Fruit fly (Drosophila melanogaster) whole organism, embryonic: ENCODE data around the gene NdufA3.

Experiments used
- Ada2b ChIP-seq: fragments of 200-800 bp; sonication (Bioruptor generic); IDR thresholded peaks from 2 replicates; pipeline ENCODE4 v1.3.6; 2022; ENCODE audit warnings: missing biosample characterization, missing genetic modification characterization
- CG11504 ChIP-seq: fragments of 200-800 bp; sonication (Bioruptor generic); optimal IDR thresholded peaks from 3 replicates; lab custom pipeline; 2019; ENCODE audit warnings: missing biosample characterization, mild to moderate bottlenecking, missing genetic modification characterization, moderate library complexity
- CG12155 ChIP-seq: fragments of 200-800 bp; sonication (Bioruptor generic); optimal IDR thresholded peaks from 3 replicates; lab custom pipeline; 2016; ENCODE audit warnings: missing biosample characterization, missing genetic modification characterization
- CG15479 ChIP-seq: fragments of 200-800 bp; sonication (Bioruptor generic); optimal IDR thresholded peaks from 3 replicates; lab custom pipeline; 2019; ENCODE audit warnings: missing biosample characterization, mild to moderate bottlenecking, missing genetic modification characterization, moderate library complexity
- CG1603 ChIP-seq: fragments of 200-800 bp; sonication (Bioruptor generic); optimal IDR thresholded peaks from 2 replicates; lab custom pipeline; 2019; ENCODE audit warnings: missing biosample characterization, mild to moderate bottlenecking, missing genetic modification characterization, moderate library complexity
- CG17186 ChIP-seq: fragments of 200-800 bp; sonication (Bioruptor generic); optimal IDR thresholded peaks from 3 replicates; lab custom pipeline; 2017; ENCODE audit warnings: missing biosample characterization, missing genetic modification reagents, missing genetic modification characterization
- CG17361 ChIP-seq: fragments of 200-800 bp; sonication (Bioruptor generic); IDR thresholded peaks from 3 replicates; pipeline ENCODE4 v1.3.6; 2022; ENCODE audit warnings: missing biosample characterization, missing genetic modification characterization
- CG17612 ChIP-seq: fragments of 200-800 bp; sonication (Bioruptor generic); IDR thresholded peaks from 2 replicates; pipeline ENCODE4 v1.3.6; 2022; ENCODE audit warnings: missing biosample characterization, missing genetic modification characterization
- CG2116 ChIP-seq: fragments of 200-800 bp; sonication (Bioruptor generic); optimal IDR thresholded peaks from 3 replicates; lab custom pipeline; 2018; ENCODE audit warnings: missing biosample characterization, mild to moderate bottlenecking, missing genetic modification characterization
- CG43689 ChIP-seq: fragments of 200-800 bp; sonication (Bioruptor generic); IDR thresholded peaks from 2 replicates; pipeline ENCODE4 v1.3.6; 2022; ENCODE audit warnings: missing biosample characterization, missing genetic modification characterization
- CG6765 ChIP-seq: fragments of 200-800 bp; sonication (Bioruptor generic); optimal IDR thresholded peaks from 3 replicates; lab custom pipeline; 2017; ENCODE audit warnings: missing biosample characterization, mild to moderate bottlenecking, missing genetic modification characterization
- CG9437 ChIP-seq: fragments of 200-800 bp; sonication (Bioruptor generic); optimal IDR thresholded peaks from 2 replicates; lab custom pipeline; 2018; ENCODE audit warnings: missing biosample characterization, mild to moderate bottlenecking, missing genetic modification characterization
- CG9727 ChIP-seq: fragments of 200-800 bp; sonication (Bioruptor generic); optimal IDR thresholded peaks from 3 replicates; lab custom pipeline; 2017; ENCODE audit warnings: missing biosample characterization, mild to moderate bottlenecking, missing genetic modification characterization
- Dll ChIP-seq: fragments of 200-800 bp; sonication (Bioruptor generic); IDR thresholded peaks from 4 replicates; pipeline ENCODE4 v1.3.6; 2022; ENCODE audit warnings: missing biosample characterization, missing genetic modification characterization; ENCODE audit not compliant: partially characterized antibody
- Elba2 ChIP-seq: fragments of 200-800 bp; sonication (Bioruptor generic); optimal IDR thresholded peaks from 3 replicates; lab custom pipeline; 2016; ENCODE audit warnings: missing biosample characterization, missing genetic modification characterization
- GATAe ChIP-seq: fragments of 200-800 bp; sonication (Bioruptor generic); conservative IDR thresholded peaks from 2 replicates; pipeline ENCODE4 v1.3.6; 2022; ENCODE audit warnings: missing biosample characterization, missing genetic modification characterization
- HLH4C ChIP-seq: fragments of 200-800 bp; sonication (Bioruptor generic); IDR thresholded peaks from 3 replicates; pipeline ENCODE4 v1.3.6; 2022; ENCODE audit warnings: missing biosample characterization, missing genetic modification characterization; ENCODE audit not compliant: partially characterized antibody
- HmgZ ChIP-seq: fragments of 200-800 bp; sonication (Bioruptor generic); optimal IDR thresholded peaks from 2 replicates; lab custom pipeline; 2018; ENCODE audit warnings: missing biosample characterization, mild to moderate bottlenecking, missing genetic modification characterization
- Med ChIP-seq: fragments of 200-800 bp; sonication (Bioruptor generic); peaks from one replicate; lab custom pipeline; 2016; ENCODE audit warnings: missing biosample characterization, missing genetic modification characterization, mild to moderate bottlenecking, inconsistent platforms, moderate library complexity
- Nf-YB ChIP-seq: fragments of 200-800 bp; sonication (Bioruptor generic); optimal IDR thresholded peaks from 3 replicates; lab custom pipeline; 2019; ENCODE audit warnings: missing biosample characterization, mild to moderate bottlenecking, missing genetic modification characterization, moderate library complexity
- Oaz ChIP-seq: fragments of 200-800 bp; sonication (Bioruptor generic); IDR thresholded peaks from 2 replicates; pipeline ENCODE4 v1.3.6; 2022; ENCODE audit warnings: missing biosample characterization, missing genetic modification characterization
- Spps ChIP-seq: fragments of 200-800 bp; sonication (Bioruptor generic); optimal IDR thresholded peaks from 2 replicates; lab custom pipeline; 2018; ENCODE audit warnings: missing biosample characterization, mild to moderate bottlenecking, missing genetic modification characterization
- Sry-β ChIP-seq: fragments of 200-800 bp; sonication (Bioruptor generic); optimal IDR thresholded peaks from 2 replicates; lab custom pipeline; 2018; ENCODE audit warnings: missing biosample characterization, mild to moderate bottlenecking, missing genetic modification characterization, moderate library complexity
- YL-1 ChIP-seq: fragments of 200-800 bp; sonication (Bioruptor generic); optimal IDR thresholded peaks from 3 replicates; lab custom pipeline; 2017; ENCODE audit warnings: missing biosample characterization, mild to moderate bottlenecking, missing genetic modification characterization
- bigmax ChIP-seq: fragments of 200-800 bp; sonication (Bioruptor generic); optimal IDR thresholded peaks from 2 replicates; lab custom pipeline; 2018; ENCODE audit warnings: missing biosample characterization, mild to moderate bottlenecking, missing genetic modification characterization
- cg ChIP-seq: fragments of 200-800 bp; sonication (Bioruptor generic); optimal IDR thresholded peaks from 3 replicates; lab custom pipeline; 2019; ENCODE audit warnings: missing biosample characterization, mild to moderate bottlenecking, missing genetic modification characterization, moderate library complexity
- crol ChIP-seq: fragments of 200-800 bp; sonication (Bioruptor generic); IDR thresholded peaks from 2 replicates; pipeline ENCODE4 v1.3.6; 2022; ENCODE audit warnings: missing biosample characterization, missing genetic modification characterization
- danr ChIP-seq: fragments of 200-800 bp; sonication (Bioruptor generic); IDR thresholded peaks from 2 replicates; pipeline ENCODE4 v1.3.6; 2022; ENCODE audit warnings: missing biosample characterization, missing genetic modification characterization
- en ChIP-seq: fragments of 200-800 bp; sonication (Bioruptor generic); optimal IDR thresholded peaks from 2 replicates; lab custom pipeline; 2016; ENCODE audit warnings: missing biosample characterization, missing genetic modification characterization
- ewg ChIP-seq: fragments of 200-800 bp; sonication (Bioruptor generic); optimal IDR thresholded peaks from 3 replicates; lab custom pipeline; 2017; ENCODE audit warnings: mild to moderate bottlenecking, missing biosample characterization, missing genetic modification reagents, missing genetic modification characterization
- gcm ChIP-seq: fragments of 200-800 bp; sonication (Bioruptor generic); optimal IDR thresholded peaks from 2 replicates; lab custom pipeline; 2019; ENCODE audit warnings: missing biosample characterization, mild to moderate bottlenecking, missing genetic modification characterization, moderate library complexity
- insv ChIP-seq, 2 experiments: fragments of 200-800 bp; sonication (Bioruptor generic); optimal IDR thresholded peaks; 3 replicates each; lab custom pipeline; 2016 to 2018; ENCODE audit warnings: missing biosample characterization in 2 of 2, missing genetic modification characterization in 2 of 2
- ken ChIP-seq: fragments of 200-800 bp; sonication (Bioruptor generic); IDR thresholded peaks from 3 replicates; pipeline ENCODE4 v1.3.6; 2022; ENCODE audit warnings: missing biosample characterization, missing genetic modification characterization
- nerfin-1 ChIP-seq: fragments of 200-800 bp; sonication (Bioruptor generic); optimal IDR thresholded peaks from 3 replicates; lab custom pipeline; 2019; ENCODE audit warnings: missing biosample characterization, mild to moderate bottlenecking, missing genetic modification characterization, moderate library complexity
- phol ChIP-seq: fragments of 200-800 bp; sonication (Bioruptor generic); optimal IDR thresholded peaks from 3 replicates; lab custom pipeline; 2018; ENCODE audit warnings: missing biosample characterization, mild to moderate bottlenecking, missing genetic modification characterization, moderate library complexity
- prd ChIP-seq, 3 experiments: fragments of >200 bp in 2 of 3; fragments of 200-800 bp in 1 of 3; sonication (Bioruptor generic) in 1 of 3; optimal IDR thresholded peaks in 2 of 3; IDR thresholded peaks in 1 of 3; 2 replicates in 2 of 3; 3 replicates in 1 of 3; pipeline versions ENCODE4 v1.3.6 to Lab custom; 2017 to 2022; ENCODE audit warnings: missing biosample characterization in 1 of 3, missing genetic modification characterization in 1 of 3
- psq ChIP-seq: fragments of 200-800 bp; sonication (Bioruptor generic); optimal IDR thresholded peaks from 2 replicates; lab custom pipeline; 2017; ENCODE audit warnings: missing biosample characterization, missing genetic modification characterization
- row ChIP-seq: fragments of 200-800 bp; sonication (Bioruptor generic); IDR thresholded peaks from 3 replicates; pipeline ENCODE4 v1.3.6; 2022; ENCODE audit warnings: missing biosample characterization, missing genetic modification characterization
- sens ChIP-seq: fragments of 200-800 bp; sonication (Bioruptor generic); peaks from one replicate; lab custom pipeline; 2016; ENCODE audit warnings: missing biosample characterization, missing genetic modification characterization
- stwl ChIP-seq: fragments of 200-800 bp; sonication (Bioruptor generic); optimal IDR thresholded peaks from 3 replicates; lab custom pipeline; 2018; ENCODE audit warnings: missing biosample characterization, mild to moderate bottlenecking, missing genetic modification characterization, moderate library complexity
- tio ChIP-seq: fragments of 200-800 bp; sonication (Bioruptor generic); optimal IDR thresholded peaks from 2 replicates; lab custom pipeline; 2017; ENCODE audit warnings: missing biosample characterization, missing genetic modification characterization, inconsistent platforms
- tup ChIP-seq: fragments of 200-800 bp; sonication (Bioruptor generic); optimal IDR thresholded peaks from 2 replicates; lab custom pipeline; 2016; ENCODE audit warnings: missing biosample characterization, mild to moderate bottlenecking, missing genetic modification characterization, moderate library complexity
- wek ChIP-seq: fragments of 200-800 bp; sonication (Bioruptor generic); optimal IDR thresholded peaks from 3 replicates; lab custom pipeline; 2018; ENCODE audit warnings: missing biosample characterization, mild to moderate bottlenecking, missing genetic modification characterization, moderate library complexity
- zfh1 ChIP-seq: fragments of 200-800 bp; sonication (Bioruptor generic); IDR thresholded peaks from 3 replicates; pipeline ENCODE4 v1.3.6; 2022; ENCODE audit warnings: missing biosample characterization, missing genetic modification characterization

NdufA3 gene

DNA sequence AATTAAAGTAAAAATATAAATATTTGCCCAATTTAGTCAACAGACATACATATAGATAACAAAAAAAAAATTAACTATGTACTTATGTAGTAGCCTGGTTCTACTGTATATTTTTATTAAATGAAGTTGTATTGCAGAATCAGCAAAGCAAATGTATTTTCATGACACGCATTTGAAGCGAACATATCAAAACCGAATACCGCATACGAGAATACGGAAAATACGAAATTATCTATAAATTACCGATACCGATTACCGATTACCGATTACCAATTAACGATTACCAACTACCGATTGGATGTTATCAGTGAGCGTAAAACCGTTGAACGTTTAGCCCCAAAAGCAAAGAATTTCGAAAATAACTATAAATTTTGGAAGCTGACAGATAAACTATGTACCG is 27.6 kb upstream of the NdufA3 start (continued):
- TF ChIP-seq CG12155 (no peak), stwl (tag; lab: Kevin White, UChicago) (peak; percentile 66), YL-1 (no peak), CG2116 (no peak), wek (GFP tag; lab: Kevin White, UChicago) (peak; percentile 69), phol (tag; lab: Kevin White, UChicago) (peak; percentile 15), tio (no peak), Dll (GFP tag; lab: Robert Waterston, UW) (peak; percentile 41; the same call in 1 of the 4 replicates), ken (GFP tag; lab: Robert Waterston, UW) (no peak)

DNA sequence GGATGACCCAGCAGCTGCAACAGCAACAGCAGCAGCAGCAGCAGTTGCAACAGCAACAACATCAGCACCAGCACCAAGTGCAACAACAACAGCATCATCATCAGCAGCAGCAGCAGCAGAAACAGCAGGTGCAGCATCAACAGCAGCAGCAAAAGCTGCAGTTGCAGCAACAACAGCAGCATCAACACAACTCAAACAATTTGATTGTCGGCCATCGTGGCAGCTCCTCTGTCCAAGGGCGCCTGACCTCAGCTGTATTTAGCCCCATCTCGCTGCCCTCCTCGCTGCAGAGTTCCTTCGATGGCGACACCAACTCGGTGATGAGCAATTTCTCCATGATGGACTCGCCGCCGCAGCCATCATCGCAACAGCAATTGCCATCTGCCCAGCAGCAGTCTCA is 8.4 kb upstream of the NdufA3 start:
- TF ChIP-seq HmgZ (tag; lab: Kevin White, UChicago) (no peak), stwl (tag; lab: Kevin White, UChicago) (no peak), Spps (tag; lab: Kevin White, UChicago) (no peak), gcm (GFP tag; lab: Kevin White, UChicago) (no peak), CG1603 (no peak), psq (GFP tag; lab: Kevin White, UChicago) (no peak), CG11504 (tag; lab: Kevin White, UChicago) (no peak), Med (GFP tag; lab: Kevin White, UChicago) (no peak), CG17612 (GFP tag; lab: Robert Waterston, UW) (no peak), danr (no peak), Sry-β (GFP tag; lab: Kevin White, UChicago) (no peak), sens (GFP tag; lab: Kevin White, UChicago) (no peak), en (GFP tag; lab: Kevin White, UChicago) (no peak), Ada2b (GFP tag; lab: Robert Waterston, UW) (no peak), CG17361 (no peak), bigmax (GFP tag; lab: Kevin White, UChicago) (no peak)

DNA sequence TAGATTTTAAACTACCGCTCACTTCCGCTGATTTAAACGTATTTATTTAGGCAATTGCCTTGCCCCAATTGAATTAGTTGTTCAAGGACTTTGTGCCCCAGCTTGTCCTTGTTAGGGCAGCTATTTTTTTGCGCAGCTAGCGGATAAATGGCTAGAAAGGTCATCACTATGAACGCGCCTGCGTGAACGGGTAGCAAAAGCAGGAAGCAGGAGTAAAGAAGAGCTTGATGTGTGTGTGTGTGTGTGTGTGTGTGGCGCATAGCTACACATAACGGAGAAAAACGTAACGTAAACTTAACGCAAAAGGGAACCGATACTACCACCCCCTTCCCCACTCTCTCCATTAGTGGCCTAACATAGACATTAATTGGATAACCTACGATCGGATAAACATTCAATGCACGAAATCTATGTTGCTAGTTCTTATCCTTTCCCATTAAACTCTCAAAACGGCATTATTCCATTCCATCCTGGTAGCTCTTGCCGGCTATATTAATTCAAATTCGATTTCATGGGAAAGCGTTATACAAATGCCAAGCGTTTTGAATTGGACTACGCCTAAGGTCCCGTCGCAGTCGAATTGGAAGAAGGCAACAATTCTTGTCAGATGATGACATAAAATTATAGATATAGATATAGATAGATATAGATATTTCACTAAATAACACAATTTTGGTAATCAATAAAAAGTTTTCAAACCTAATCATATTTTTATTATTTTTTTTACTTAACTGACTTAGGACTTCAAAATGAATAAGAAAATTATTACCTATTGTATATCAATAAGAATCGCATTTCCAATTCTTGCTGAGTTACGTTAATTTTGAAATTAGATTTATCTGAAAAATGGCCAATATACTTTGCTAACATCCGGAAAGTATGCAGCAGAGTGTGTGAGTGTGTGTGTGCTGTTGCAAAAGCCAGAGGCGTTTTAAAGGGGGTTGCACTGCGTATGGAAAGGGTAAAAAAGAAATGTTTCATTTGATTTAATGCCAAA is 5.0 kb upstream of the NdufA3 start:
- TF ChIP-seq CG6765 (GFP tag; lab: Kevin White, UChicago) = peak; percentile 14
- no peak for TF ChIP-seq CG43689
- TF ChIP-seq CG9727 (GFP tag; lab: Kevin White, UChicago) = peak; percentile 6
- TF ChIP-seq Med (GFP tag; lab: Kevin White, UChicago) = peak; percentile 28
- no peak for TF ChIP-seq Nf-YB
- no peak for TF ChIP-seq Oaz (GFP tag; lab: Robert Waterston, UW)
- TF ChIP-seq Sry-β (GFP tag; lab: Kevin White, UChicago) = peak; percentile 90
- TF ChIP-seq prd (optimal IDR thresholded peaks at IDR 0.05; lab: Kevin White, UChicago) = no peak
- TF ChIP-seq prd (GFP tag; IDR thresholded peaks at IDR 0.05; lab: Robert Waterston, UW) = no peak
- peak; percentile 17 for TF ChIP-seq CG2116
- TF ChIP-seq Elba2 (GFP tag; lab: Kevin White, UChicago) = peak; percentile 78
- TF ChIP-seq sens (GFP tag; lab: Kevin White, UChicago) = no peak
- TF ChIP-seq CG17186 = peak; percentile 7
- no peak for TF ChIP-seq tup (GFP tag; lab: Kevin White, UChicago)
- 0 out of 2 replicates have a peak, but pooled peaks have one; percentile 10 for TF ChIP-seq crol (GFP tag; lab: Robert Waterston, UW)
- peak; percentile 50 for TF ChIP-seq row (GFP tag; lab: Robert Waterston, UW)
- TF ChIP-seq ewg (GFP tag; lab: Kevin White, UChicago) = peak; percentile 74
- TF ChIP-seq CG9437 (GFP tag; lab: Kevin White, UChicago) = peak; percentile 91
- TF ChIP-seq zfh1 (GFP tag; lab: Robert Waterston, UW) = 0 out of 3 replicates have a peak, but pooled peaks have one; percentile 11
- no peak for TF ChIP-seq HLH4C
- TF ChIP-seq CG15479 (GFP tag; lab: Kevin White, UChicago) = peak; percentile 18
- TF ChIP-seq nerfin-1 (tag; lab: Kevin White, UChicago) = peak; percentile 86
- peak; percentile 9 for TF ChIP-seq cg (GFP tag; lab: Kevin White, UChicago)
- TF ChIP-seq insv (GFP tag; optimal IDR thresholded peaks at IDR 0.05; lab: Kevin White, UChicago) = peak in 1 of 2 experiments; percentile 90
- TF ChIP-seq GATAe (GFP tag; lab: Robert Waterston, UW) = no peak
